Worm (Caenorhabditis elegans) whole organism, L1 larva: ENCODE data around the gene T23E1.3.

Source experiments
- alr-1 ChIP-seq: fragments of 200-800 bp; sonication (Bioruptor generic); optimal IDR thresholded peaks from 2 replicates; lab custom pipeline; 2018; ENCODE audit warnings: borderline replicate concordance, mild to moderate bottlenecking, missing genetic modification characterization, missing compliant biosample characterization
- ama-1 ChIP-seq: fragments of 150-350 bp; optimal IDR thresholded peaks from 2 replicates; lab custom pipeline; 2014
- fos-1 ChIP-seq: fragments of 150-350 bp; optimal IDR thresholded peaks from 2 replicates; lab custom pipeline; 2014; ENCODE audit warnings: missing biosample characterization, missing genetic modification characterization
- nhr-84 ChIP-seq: sonication (generic microtip); optimal IDR thresholded peaks from 2 replicates; lab custom pipeline; 2017; ENCODE audit warnings: missing biosample characterization, missing genetic modification characterization
- pag-3 ChIP-seq: sonication (generic microtip); optimal IDR thresholded peaks from 2 replicates; lab custom pipeline; 2017; ENCODE audit warnings: missing genetic modification characterization, mild to moderate bottlenecking, missing compliant biosample characterization, antibody characterized with exemption, borderline replicate concordance; ENCODE audit not compliant: insufficient read depth
- snu-23 ChIP-seq: sonication (generic microtip); optimal IDR thresholded peaks from 2 replicates; lab custom pipeline; 2016; ENCODE audit warnings: missing genetic modification characterization, missing compliant biosample characterization

DNA sequence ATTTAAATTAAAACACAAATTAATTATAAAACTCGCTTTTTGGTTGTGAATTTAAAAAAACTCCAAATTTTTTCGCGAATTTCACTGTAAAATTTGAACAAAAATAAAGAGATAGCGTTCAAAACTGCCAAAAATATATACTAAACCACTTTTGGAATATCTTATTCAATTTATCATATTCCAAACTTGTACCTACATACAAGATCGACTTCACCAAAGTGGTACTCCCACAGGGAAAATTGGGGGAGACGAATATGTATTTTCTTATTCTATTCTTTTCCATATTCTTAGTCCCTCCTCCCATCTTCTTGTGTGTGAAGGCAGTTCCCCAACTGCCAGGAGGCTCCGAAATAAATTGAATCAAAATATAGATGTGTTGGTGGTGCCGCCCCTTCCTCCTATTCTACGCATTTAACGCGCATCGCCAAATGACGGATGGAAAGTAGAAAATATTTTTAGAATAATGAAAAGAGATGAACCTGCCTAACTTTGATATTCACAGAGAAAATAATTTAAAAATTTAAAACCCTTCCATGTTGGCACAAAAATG lies 49.6 kb upstream of the T23E1.3 start:
- no peak for TF ChIP-seq fos-1
- TF ChIP-seq snu-23 (GFP tag; lab: Kevin White, UChicago), result no peak
- TF ChIP-seq ama-1, result no peak
- no peak for TF ChIP-seq pag-3 (tag; lab: Kevin White, UChicago)
- no peak for TF ChIP-seq alr-1
- TF ChIP-seq nhr-84 (tag; lab: Kevin White, UChicago), result no peak
